Worm (Caenorhabditis elegans) whole organism, midembryonic: ENCODE data around the gene Y97E10AR.1.

Experiments used
- flt-1 ChIP-seq: fragments of 200-800 bp; sonication (Bioruptor generic); IDR thresholded peaks from 2 replicates; pipeline ENCODE4 v1.3.6; 2022; ENCODE audit warnings: missing genetic modification characterization, missing compliant biosample characterization
- med-1 ChIP-seq: sonication (generic microtip); optimal IDR thresholded peaks from 2 replicates; lab custom pipeline; 2017; ENCODE audit warnings: missing genetic modification characterization, mild to moderate bottlenecking, missing compliant biosample characterization, antibody characterized with exemption, missing genetic modification reagents; ENCODE audit not compliant: insufficient read depth

ce11 chrV:8028825-8029489 lies 27.7 kb downstream of the Y97E10AR.1 start, which contains the start of gene oma-2:
- TF ChIP-seq flt-1 (GFP tag; lab: Robert Waterston, UW) (no peak), med-1 (GFP tag; lab: Kevin White, UChicago) (no peak)
